Worm (Caenorhabditis elegans) whole organism, L4 larva: Measurements from ENCODE around the gene F13B12.6.
A peak's percentile ranks its signal among the peaks of the same experiment; 100 is the strongest.

Experiments used
- F37D6.2 ChIP-seq: sonication (generic microtip); optimal IDR thresholded peaks from 2 replicates; lab custom pipeline; 2016; ENCODE audit warnings: mild to moderate bottlenecking, missing genetic modification characterization, missing compliant biosample characterization
- F49E8.2 ChIP-seq: sonication (generic microtip); optimal IDR thresholded peaks from 2 replicates; lab custom pipeline; 2016; ENCODE audit warnings: missing compliant biosample characterization, mild to moderate bottlenecking, missing genetic modification characterization, borderline replicate concordance
- T26A8.4 ChIP-seq: fragments of 200-800 bp; sonication (Bioruptor generic); IDR thresholded peaks from 2 replicates; pipeline ENCODE4 v1.3.6; 2022; ENCODE audit warnings: missing genetic modification characterization, missing compliant biosample characterization
- Y105C5A.15 ChIP-seq: fragments of 200-800 bp; sonication (Bioruptor generic); IDR thresholded peaks from 2 replicates; pipeline ENCODE4 v1.3.6; 2022; ENCODE audit warnings: missing genetic modification characterization, missing compliant biosample characterization
- Y48G9A.11 ChIP-seq: fragments of 200-800 bp; sonication (Bioruptor generic); IDR thresholded peaks from 2 replicates; pipeline ENCODE4 v1.3.6; 2022; ENCODE audit warnings: missing genetic modification reagents, missing genetic modification characterization, missing compliant biosample characterization
- Y5F2A.4 ChIP-seq: fragments of 200-800 bp; sonication (Bioruptor generic); optimal IDR thresholded peaks from 2 replicates; lab custom pipeline; 2018; ENCODE audit warnings: mild to moderate bottlenecking, missing genetic modification characterization, missing compliant biosample characterization
- aha-1 ChIP-seq: fragments of 150-350 bp; peaks from one replicate; lab custom pipeline; 2014; ENCODE audit warnings: missing biosample characterization, missing genetic modification characterization
- aly-2 ChIP-seq: sonication (generic microtip); optimal IDR thresholded peaks from 2 replicates; lab custom pipeline; 2018; ENCODE audit warnings: missing biosample characterization, missing genetic modification characterization
- arid-1 ChIP-seq: fragments of 200-800 bp; sonication (Bioruptor generic); conservative IDR thresholded peaks from 2 replicates; pipeline ENCODE4 v1.3.6; 2022; ENCODE audit warnings: missing genetic modification reagents, missing genetic modification characterization, missing compliant biosample characterization
- ceh-20 ChIP-seq: fragments of 200-800 bp; sonication (Bioruptor generic); IDR thresholded peaks from 2 replicates; pipeline ENCODE4 v1.3.6; 2022; ENCODE audit warnings: missing genetic modification reagents, missing genetic modification characterization, missing compliant biosample characterization
- ceh-32 ChIP-seq: sonication (generic microtip); optimal IDR thresholded peaks from 2 replicates; lab custom pipeline; 2016; ENCODE audit warnings: mild to moderate bottlenecking, missing genetic modification characterization, missing compliant biosample characterization; ENCODE audit not compliant: poor library complexity
- ceh-82 ChIP-seq: sonication (generic microtip); optimal IDR thresholded peaks from 2 replicates; lab custom pipeline; 2017; ENCODE audit warnings: missing biosample characterization, missing genetic modification characterization
- cey-2 ChIP-seq: sonication (generic microtip); optimal IDR thresholded peaks from 3 replicates; lab custom pipeline; 2017; ENCODE audit warnings: missing genetic modification characterization, mild to moderate bottlenecking, missing compliant biosample characterization, antibody characterized with exemption, borderline replicate concordance; ENCODE audit not compliant: insufficient read depth
- daf-19 ChIP-seq: fragments of 200-800 bp; sonication (Bioruptor generic); conservative IDR thresholded peaks from 2 replicates; pipeline ENCODE4 v1.3.6; 2022; ENCODE audit warnings: missing genetic modification characterization, missing compliant biosample characterization
- dve-1 ChIP-seq: sonication (generic microtip); optimal IDR thresholded peaks from 2 replicates; lab custom pipeline; 2017; ENCODE audit warnings: antibody characterized with exemption, mild to moderate bottlenecking, missing genetic modification characterization, missing compliant biosample characterization; ENCODE audit not compliant: insufficient read depth
- egl-27 ChIP-seq: sonication (generic microtip); optimal IDR thresholded peaks from 3 replicates; lab custom pipeline; 2017; ENCODE audit warnings: missing biosample characterization, missing genetic modification reagents, missing genetic modification characterization
- fos-1 ChIP-seq: fragments of 150-350 bp; optimal IDR thresholded peaks from 2 replicates; lab custom pipeline; 2014; ENCODE audit warnings: missing biosample characterization, missing genetic modification characterization
- gei-8 ChIP-seq: fragments of 200-800 bp; sonication (Bioruptor generic); optimal IDR thresholded peaks from 2 replicates; lab custom pipeline; 2018; ENCODE audit warnings: mild to moderate bottlenecking, missing genetic modification characterization, missing compliant biosample characterization
- hif-1 ChIP-seq, 2 experiments: sonication (generic microtip); optimal IDR thresholded peaks; 2 replicates each; lab custom pipeline; 2016 to 2017; ENCODE audit warnings: missing compliant biosample characterization in 2 of 2, missing genetic modification characterization in 2 of 2, missing genetic modification reagents in 2 of 2, missing genotype in 2 of 2, mild to moderate bottlenecking in 1 of 2
- hlh-30 ChIP-seq: sonication (generic microtip); optimal IDR thresholded peaks from 2 replicates; lab custom pipeline; 2017; ENCODE audit warnings: antibody characterized with exemption, mild to moderate bottlenecking, missing genetic modification characterization, missing compliant biosample characterization; ENCODE audit not compliant: insufficient read depth
- hmg-1.1 ChIP-seq: fragments of 200-800 bp; sonication (Bioruptor generic); IDR thresholded peaks from 2 replicates; pipeline ENCODE4 v1.3.6; 2022; ENCODE audit warnings: missing genetic modification reagents, missing genetic modification characterization, missing compliant biosample characterization
- jun-1 ChIP-seq: fragments of 150-350 bp; optimal IDR thresholded peaks from 2 replicates; lab custom pipeline; 2014; ENCODE audit warnings: missing biosample characterization, missing genetic modification reagents, missing genetic modification characterization
- lin-1 ChIP-seq: fragments of 200-800 bp; sonication (Bioruptor generic); IDR thresholded peaks from 2 replicates; pipeline ENCODE4 v1.3.6; 2022; ENCODE audit warnings: missing genetic modification reagents, missing genetic modification characterization, missing compliant biosample characterization
- lin-13 ChIP-seq: fragments of 150-350 bp; optimal IDR thresholded peaks from 2 replicates; lab custom pipeline; 2014; ENCODE audit warnings: missing biosample characterization, missing genetic modification reagents, missing genetic modification characterization
- lin-29 ChIP-seq: fragments of 200-800 bp; sonication (Bioruptor generic); IDR thresholded peaks from 2 replicates; pipeline ENCODE4 v1.3.6; 2022; ENCODE audit warnings: missing genetic modification reagents, missing genetic modification characterization, missing compliant biosample characterization
- lin-38 ChIP-seq: fragments of 200-800 bp; sonication (Bioruptor generic); IDR thresholded peaks from 2 replicates; pipeline ENCODE4 v1.3.6; 2022; ENCODE audit warnings: missing genetic modification reagents, missing genetic modification characterization, missing compliant biosample characterization
- lir-3 ChIP-seq: sonication (generic microtip); optimal IDR thresholded peaks from 2 replicates; lab custom pipeline; 2016; ENCODE audit warnings: mild to moderate bottlenecking, missing genetic modification characterization, missing compliant biosample characterization
- lsy-2 ChIP-seq, 2 experiments: fragments of 150-350 bp in 1 of 2; sonication (generic microtip) in 1 of 2; optimal IDR thresholded peaks; 2 replicates each; lab custom pipeline; 2014 to 2017; ENCODE audit warnings: missing biosample characterization in 2 of 2, missing genetic modification characterization in 2 of 2
- madf-5 ChIP-seq, 2 experiments: fragments of 200-800 bp; sonication (Bioruptor generic); IDR thresholded peaks; 2 replicates each; pipeline ENCODE4 v1.3.6; 2022; ENCODE audit warnings: missing compliant biosample characterization in 2 of 2, missing genetic modification characterization in 2 of 2
- mdl-1 ChIP-seq, 2 experiments: fragments of 150-350 bp in 1 of 2; sonication (generic microtip) in 1 of 2; optimal IDR thresholded peaks; 2 replicates each; lab custom pipeline; 2014 to 2017; ENCODE audit warnings: missing biosample characterization in 2 of 2, missing genetic modification characterization in 2 of 2
- mdt-29 ChIP-seq: fragments of 200-800 bp; sonication (Bioruptor generic); IDR thresholded peaks from 2 replicates; pipeline ENCODE4 v1.3.6; 2022; ENCODE audit warnings: missing genetic modification reagents, missing genetic modification characterization, missing compliant biosample characterization
- mes-2 ChIP-seq: sonication (generic microtip); optimal IDR thresholded peaks from 2 replicates; lab custom pipeline; 2016; ENCODE audit warnings: missing genotype, mild to moderate bottlenecking, missing genetic modification characterization, missing compliant biosample characterization; ENCODE audit not compliant: poor library complexity, severe bottlenecking
- mxl-3 ChIP-seq: fragments of 200-800 bp; sonication (Bioruptor generic); optimal IDR thresholded peaks from 2 replicates; lab custom pipeline; 2018; ENCODE audit warnings: mild to moderate bottlenecking, missing genetic modification characterization, missing compliant biosample characterization
- nhr-10 ChIP-seq: fragments of 150-350 bp; optimal IDR thresholded peaks from 2 replicates; lab custom pipeline; 2014; ENCODE audit warnings: missing biosample characterization, missing genetic modification characterization
- nhr-25 ChIP-seq: sonication (generic microtip); optimal IDR thresholded peaks from 2 replicates; lab custom pipeline; 2017; ENCODE audit warnings: missing genetic modification characterization, mild to moderate bottlenecking, missing compliant biosample characterization, antibody characterized with exemption, moderate library complexity, borderline replicate concordance; ENCODE audit not compliant: insufficient read depth
- nhr-28 ChIP-seq: fragments of 150-350 bp; optimal IDR thresholded peaks from 2 replicates; lab custom pipeline; 2014; ENCODE audit warnings: missing biosample characterization, missing genetic modification characterization
- nhr-41 ChIP-seq: fragments of 200-800 bp; sonication (Bioruptor generic); IDR thresholded peaks from 2 replicates; pipeline ENCODE4 v1.3.6; 2022; ENCODE audit warnings: missing genetic modification reagents, missing genetic modification characterization, missing compliant biosample characterization
- nhr-48 ChIP-seq: sonication (generic microtip); optimal IDR thresholded peaks from 2 replicates; lab custom pipeline; 2016; ENCODE audit warnings: mild to moderate bottlenecking, missing genetic modification characterization, missing compliant biosample characterization
- nhr-76 ChIP-seq: fragments of 150-350 bp; optimal IDR thresholded peaks from 2 replicates; lab custom pipeline; 2014; ENCODE audit warnings: missing biosample characterization, missing genetic modification characterization
- nhr-77 ChIP-seq: fragments of 150-350 bp; optimal IDR thresholded peaks from 2 replicates; lab custom pipeline; 2014; ENCODE audit warnings: missing biosample characterization, missing genetic modification characterization
- rbr-2 ChIP-seq: sonication (generic microtip); optimal IDR thresholded peaks from 2 replicates; lab custom pipeline; 2016; ENCODE audit warnings: missing genotype, missing genetic modification characterization, missing compliant biosample characterization
- sdz-12 ChIP-seq: fragments of 200-800 bp; sonication (Bioruptor generic); optimal IDR thresholded peaks from 2 replicates; lab custom pipeline; 2018; ENCODE audit warnings: mild to moderate bottlenecking, missing genetic modification characterization, missing compliant biosample characterization
- tra-1 ChIP-seq: fragments of 200-800 bp; sonication (Bioruptor generic); IDR thresholded peaks from 2 replicates; pipeline ENCODE4 v1.3.6; 2022; ENCODE audit warnings: missing genetic modification reagents, missing genetic modification characterization, missing compliant biosample characterization
- unc-62 ChIP-seq, 3 experiments: fragments of 150-350 bp in 1 of 3; sonication (generic microtip); optimal IDR thresholded peaks in 2 of 3; peaks in 1 of 3; 1 replicate in 1 of 3; 2 replicates in 2 of 3; lab custom pipeline; 2014 to 2017; ENCODE audit warnings: missing biosample characterization in 3 of 3, missing genetic modification characterization in 3 of 3, missing genetic modification reagents in 3 of 3, missing genotype in 1 of 3
- ztf-11 ChIP-seq: fragments of 150-350 bp; optimal IDR thresholded peaks from 2 replicates; lab custom pipeline; 2014; ENCODE audit warnings: missing biosample characterization, missing genetic modification characterization

Gene F13B12.6

ce11 chrIV:10424535-10424934 lies 6.9 kb upstream of the F13B12.6 start, which contains the start of gene F13B12.1:
TSS of gene F13B12.1 (minus strand) at chrIV:10424635.
- peak; percentile 17; the same call in 1 of the 2 replicates for TF ChIP-seq Y48G9A.11 (GFP tag; lab: Robert Waterston, UW)
- peak in 1 of 2 experiments; percentile 70 for TF ChIP-seq unc-62 (GFP tag; optimal IDR thresholded peaks at IDR 0.05 in 1 of 2; lab: Kevin White, UChicago)
- no peak for TF ChIP-seq unc-62 (tag; optimal IDR thresholded peaks at IDR 0.05; lab: Kevin White, UChicago)
- TF ChIP-seq F49E8.2 (tag; lab: Kevin White, UChicago) = no peak

- TF ChIP-seq madf-5 (GFP tag; IDR thresholded peaks at IDR 0.05; lab: Robert Waterston, UW) (no peak), aly-2 (tag; lab: Kevin White, UChicago) (no peak), lin-1 (GFP tag; lab: Robert Waterston, UW) (no peak), hif-1 (tag; optimal IDR thresholded peaks at IDR 0.05; lab: Kevin White, UChicago) (no peak), fos-1 (tag; lab: Kevin White, UChicago) (no peak), tra-1 (GFP tag; lab: Robert Waterston, UW) (no peak), cey-2 (tag; lab: Kevin White, UChicago) (no peak), F37D6.2 (tag; lab: Kevin White, UChicago) (no peak), ceh-20 (GFP tag; lab: Robert Waterston, UW) (no peak), hmg-1.1 (no peak), mdt-29 (no peak), Y5F2A.4 (GFP tag; lab: Kevin White, UChicago) (no peak)
Observed at ce11 chrIV:10422230-10422629, 4.5 kb upstream of the F13B12.6 start.

ce11 chrIV:10421256-10421655 lies 3.6 kb upstream of the F13B12.6 start:
- no peak for TF ChIP-seq Y5F2A.4 (GFP tag; lab: Kevin White, UChicago)
- TF ChIP-seq arid-1 (GFP tag; lab: Robert Waterston, UW) = no peak
- no peak for TF ChIP-seq ztf-11 (tag; lab: Kevin White, UChicago)
- TF ChIP-seq hlh-30 (tag; lab: Kevin White, UChicago) = peak; percentile 17
- no peak for TF ChIP-seq sdz-12 (GFP tag; lab: Kevin White, UChicago)
- TF ChIP-seq lin-38 (GFP tag; lab: Robert Waterston, UW) = no peak
- TF ChIP-seq tra-1 (GFP tag; lab: Robert Waterston, UW) = no peak
- no peak for TF ChIP-seq nhr-41 (GFP tag; lab: Robert Waterston, UW)
- no peak for TF ChIP-seq hmg-1.1
- TF ChIP-seq rbr-2 = no peak
- TF ChIP-seq lin-13 = no peak
- TF ChIP-seq Y48G9A.11 (GFP tag; lab: Robert Waterston, UW) = no peak
- TF ChIP-seq nhr-76 (tag; lab: Kevin White, UChicago) = no peak
- peak; percentile 10 for TF ChIP-seq dve-1 (tag; lab: Kevin White, UChicago)
- no peak for TF ChIP-seq lir-3 (tag; lab: Kevin White, UChicago)
- no peak for TF ChIP-seq nhr-25 (tag; lab: Kevin White, UChicago)
- TF ChIP-seq T26A8.4 (GFP tag; lab: Robert Waterston, UW) = no peak
- TF ChIP-seq F49E8.2 (tag; lab: Kevin White, UChicago) = no peak
- no peak for TF ChIP-seq lin-29
- no peak for TF ChIP-seq nhr-48
- TF ChIP-seq gei-8 (GFP tag; lab: Kevin White, UChicago) = no peak
- no peak for TF ChIP-seq madf-5 (GFP tag; IDR thresholded peaks at IDR 0.05; lab: Robert Waterston, UW)
- TF ChIP-seq hif-1 (tag; optimal IDR thresholded peaks at IDR 0.05; lab: Kevin White, UChicago) = no peak
- TF ChIP-seq cey-2 (tag; lab: Kevin White, UChicago) = no peak
- TF ChIP-seq mdl-1 (tag; optimal IDR thresholded peaks at IDR 0.05; lab: Kevin White, UChicago) = no peak
- peak; percentile 70 for TF ChIP-seq mxl-3
- no peak for TF ChIP-seq egl-27 (tag; lab: Kevin White, UChicago)
- TF ChIP-seq nhr-77 (tag; lab: Kevin White, UChicago) = no peak
- peak; percentile 84 for TF ChIP-seq aha-1 (tag; lab: Kevin White, UChicago)
- no peak for TF ChIP-seq lsy-2 (tag; optimal IDR thresholded peaks at IDR 0.05; lab: Kevin White, UChicago)
- no peak for TF ChIP-seq jun-1
- TF ChIP-seq Y105C5A.15 (GFP tag; lab: Robert Waterston, UW) = no peak
- peak; percentile 28 for TF ChIP-seq mes-2
- no peak for TF ChIP-seq ceh-82 (tag; lab: Kevin White, UChicago)
- TF ChIP-seq nhr-28 = peak; percentile 49
- TF ChIP-seq ceh-32 (tag; lab: Kevin White, UChicago) = no peak
- TF ChIP-seq daf-19 = no peak
- TF ChIP-seq nhr-10 (tag; lab: Kevin White, UChicago) = no peak
